Fruit fly (Drosophila melanogaster) whole organism: Measurements from ENCODE around the gene CG14839.

Experiments
- EcR ChIP-seq, 2 experiments: fragments of >200 bp; optimal IDR thresholded peaks; 2 replicates each; lab custom pipeline; 2017; ENCODE audit warnings: missing biosample characterization in 2 of 2, missing genetic modification characterization in 2 of 2, missing genetic modification reagents in 2 of 2
- pan ChIP-seq: fragments of >200 bp; optimal IDR thresholded peaks from 2 replicates; lab custom pipeline; 2017
- psq ChIP-seq: fragments of >200 bp; optimal IDR thresholded peaks from 2 replicates; lab custom pipeline; 2017
- usp ChIP-seq: fragments of >200 bp; optimal IDR thresholded peaks from 2 replicates; lab custom pipeline; 2017; ENCODE audit warnings: missing biosample characterization, missing genetic modification characterization, mixed read lengths

- TF ChIP-seq psq (lab: Kevin White, UChicago) (no peak), pan (no peak), EcR (GFP tag; optimal IDR thresholded peaks at IDR 0.05; lab: Kevin White, UChicago) (no peak), usp (GFP tag; lab: Kevin White, UChicago) (no peak)
These were observed 34.5 kb downstream of the CG14839 start for dm6 chr3R:14296700-14297099.
